Worm (Caenorhabditis elegans) whole organism, L1 larva: ENCODE data around the gene hipr-1.

Experiments
- ama-1 ChIP-seq: fragments of 150-350 bp; optimal IDR thresholded peaks from 2 replicates; lab custom pipeline; 2014
- jun-1 ChIP-seq: fragments of 150-350 bp; optimal IDR thresholded peaks from 2 replicates; lab custom pipeline; 2014; ENCODE audit warnings: missing biosample characterization, missing genetic modification reagents, missing genetic modification characterization
- pax-3 ChIP-seq: fragments of 200-800 bp; sonication (Bioruptor generic); optimal IDR thresholded peaks from 2 replicates; lab custom pipeline; 2018; ENCODE audit warnings: mild to moderate bottlenecking, missing genetic modification characterization, moderate library complexity, missing compliant biosample characterization
- sox-4 ChIP-seq: sonication (generic microtip); optimal IDR thresholded peaks from 2 replicates; lab custom pipeline; 2016; ENCODE audit warnings: missing genetic modification characterization, missing compliant biosample characterization

DNA sequence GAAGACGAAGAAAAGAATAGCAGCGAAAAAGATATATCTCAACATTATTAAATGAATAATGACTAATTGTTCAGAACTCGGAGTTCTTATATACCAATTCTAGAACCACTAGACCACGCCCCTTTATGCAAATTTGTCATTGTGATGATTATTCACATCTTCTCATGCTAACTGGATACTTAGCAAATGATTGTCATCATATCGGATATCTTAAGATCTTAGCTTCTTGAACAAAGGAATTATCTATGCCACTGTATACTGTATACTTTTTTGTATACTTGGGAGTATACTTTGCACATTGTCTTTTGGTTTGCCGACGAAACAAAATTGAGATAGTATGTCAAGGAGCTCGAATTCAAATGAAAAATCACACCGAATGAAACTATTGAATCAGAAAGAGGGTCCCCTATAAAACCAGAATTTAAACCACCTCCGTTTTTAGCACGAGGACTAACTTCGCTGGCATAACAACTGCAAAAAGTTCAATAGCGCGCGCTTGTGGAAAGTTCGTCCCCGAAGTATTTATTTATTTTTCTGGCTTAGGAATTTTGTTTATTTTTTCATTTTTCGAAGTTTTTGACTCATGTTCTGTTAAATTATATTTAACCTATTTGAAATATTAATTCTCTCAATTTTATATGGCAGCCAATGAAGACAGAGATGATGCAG is 19.6 kb upstream of the hipr-1 start, which contains the start of the genes sdz-1 and vps-33.1:
- no peak for TF ChIP-seq jun-1
- no peak for TF ChIP-seq ama-1 (lab: Kevin White, UChicago)
- no peak for TF ChIP-seq pax-3 (tag; lab: Kevin White, UChicago)
- TF ChIP-seq sox-4, result no peak
